Worm (Caenorhabditis elegans) whole organism, midembryonic: ENCODE results near the gene F57G9.3.

Experiments used
- T22C8.4 ChIP-seq: fragments of 200-800 bp; sonication (Bioruptor generic); IDR thresholded peaks from 2 replicates; pipeline ENCODE4 v1.3.6; 2022; ENCODE audit warnings: missing genetic modification characterization, missing compliant biosample characterization
- flt-1 ChIP-seq: fragments of 200-800 bp; sonication (Bioruptor generic); IDR thresholded peaks from 2 replicates; pipeline ENCODE4 v1.3.6; 2022; ENCODE audit warnings: missing genetic modification characterization, missing compliant biosample characterization

DNA sequence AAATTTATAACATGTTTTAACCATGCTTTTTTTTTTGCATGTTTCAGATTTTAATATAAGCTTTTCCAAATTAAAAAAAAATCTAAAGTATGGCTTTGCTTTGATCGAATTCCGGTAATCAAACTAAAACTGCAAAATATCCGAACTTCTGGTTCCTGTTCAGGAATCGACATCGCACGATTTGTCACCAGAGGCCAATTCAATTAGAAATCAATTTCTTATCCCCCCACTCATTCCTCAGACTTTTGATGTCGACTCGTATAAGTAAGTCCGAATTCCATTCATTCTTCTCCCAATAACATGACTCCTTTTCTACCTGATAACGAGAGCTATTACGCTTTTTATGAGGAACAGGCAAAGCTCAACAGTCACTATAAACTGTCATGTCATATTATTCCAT is 38.2 kb upstream of the F57G9.3 start, which contains the start of gene srh-27:
- TF ChIP-seq flt-1 (GFP tag; lab: Robert Waterston, UW) = no peak
- TF ChIP-seq T22C8.4 (GFP tag; lab: Robert Waterston, UW) = no peak
